Fruit fly (Drosophila melanogaster) whole organism, embryonic: ENCODE measurements around the gene RanGAP.

Experiments used
- Aef1 ChIP-seq: fragments of 200-800 bp; sonication (Bioruptor generic); IDR thresholded peaks from 3 replicates; pipeline ENCODE4 v1.3.6; 2022; ENCODE audit warnings: missing biosample characterization, missing genetic modification characterization
- CG10321 ChIP-seq: fragments of 200-800 bp; sonication (Bioruptor generic); IDR thresholded peaks from 2 replicates; pipeline ENCODE4 v1.3.6; 2022; ENCODE audit warnings: missing biosample characterization, missing genetic modification characterization
- CG12219 ChIP-seq: fragments of 200-800 bp; sonication (Bioruptor generic); optimal IDR thresholded peaks from 3 replicates; lab custom pipeline; 2018; ENCODE audit warnings: missing biosample characterization, mild to moderate bottlenecking, missing genetic modification characterization
- CG12391 ChIP-seq: fragments of 200-800 bp; sonication (Bioruptor generic); optimal IDR thresholded peaks from 3 replicates; lab custom pipeline; 2018; ENCODE audit warnings: missing biosample characterization, mild to moderate bottlenecking, missing genetic modification characterization, moderate library complexity
- CG12659 ChIP-seq: fragments of 200-800 bp; sonication (Bioruptor generic); optimal IDR thresholded peaks from 3 replicates; lab custom pipeline; 2017; ENCODE audit warnings: mild to moderate bottlenecking, missing biosample characterization, missing genetic modification reagents, missing genetic modification characterization
- CG12769 ChIP-seq: fragments of 200-800 bp; sonication (Bioruptor generic); optimal IDR thresholded peaks from 2 replicates; lab custom pipeline; 2019; ENCODE audit warnings: missing biosample characterization, mild to moderate bottlenecking, missing genetic modification characterization, moderate library complexity
- CG12942 ChIP-seq: fragments of 200-800 bp; sonication (Bioruptor generic); optimal IDR thresholded peaks from 3 replicates; lab custom pipeline; 2016; ENCODE audit warnings: missing biosample characterization, missing genetic modification characterization
- CG13624 ChIP-seq: fragments of 200-800 bp; sonication (Bioruptor generic); optimal IDR thresholded peaks from 2 replicates; lab custom pipeline; 2016; ENCODE audit warnings: missing biosample characterization, missing genetic modification characterization
- CG15479 ChIP-seq: fragments of 200-800 bp; sonication (Bioruptor generic); optimal IDR thresholded peaks from 3 replicates; lab custom pipeline; 2019; ENCODE audit warnings: missing biosample characterization, mild to moderate bottlenecking, missing genetic modification characterization, moderate library complexity
- CG15601 ChIP-seq: fragments of 200-800 bp; sonication (Bioruptor generic); optimal IDR thresholded peaks from 3 replicates; lab custom pipeline; 2019; ENCODE audit warnings: missing biosample characterization, mild to moderate bottlenecking, missing genetic modification characterization, moderate library complexity
- CG16815 ChIP-seq: fragments of 200-800 bp; sonication (Bioruptor generic); optimal IDR thresholded peaks from 3 replicates; lab custom pipeline; 2017; ENCODE audit warnings: missing biosample characterization, mild to moderate bottlenecking, missing genetic modification characterization
- CG17328 ChIP-seq: fragments of 200-800 bp; sonication (Bioruptor generic); IDR thresholded peaks from 2 replicates; pipeline ENCODE4 v1.3.6; 2022; ENCODE audit warnings: missing biosample characterization, missing genetic modification characterization
- CG18764 ChIP-seq: fragments of 200-800 bp; sonication (Bioruptor generic); optimal IDR thresholded peaks from 3 replicates; lab custom pipeline; 2016; ENCODE audit warnings: missing biosample characterization, missing genetic modification characterization
- CG2129 ChIP-seq: fragments of 200-800 bp; sonication (Bioruptor generic); IDR thresholded peaks from 2 replicates; pipeline ENCODE4 v1.3.6; 2022; ENCODE audit warnings: missing biosample characterization, missing genetic modification characterization; ENCODE audit not compliant: partially characterized antibody
- CG2202 ChIP-seq: fragments of 200-800 bp; sonication (Bioruptor generic); optimal IDR thresholded peaks from 2 replicates; lab custom pipeline; 2018; ENCODE audit warnings: missing biosample characterization, mild to moderate bottlenecking, missing genetic modification characterization
- CG31224 ChIP-seq: fragments of 200-800 bp; sonication (Bioruptor generic); IDR thresholded peaks from 2 replicates; pipeline ENCODE4 v1.3.6; 2022; ENCODE audit warnings: missing biosample characterization, missing genetic modification characterization
- CG34376 ChIP-seq: fragments of 200-800 bp; sonication (Bioruptor generic); optimal IDR thresholded peaks from 2 replicates; lab custom pipeline; 2018; ENCODE audit warnings: missing biosample characterization, mild to moderate bottlenecking, missing genetic modification characterization
- CG3995 ChIP-seq: fragments of 200-800 bp; sonication (Bioruptor generic); optimal IDR thresholded peaks from 3 replicates; lab custom pipeline; 2016; ENCODE audit warnings: missing biosample characterization, missing genetic modification characterization
- CG4328 ChIP-seq: fragments of 200-800 bp; sonication (Bioruptor generic); optimal IDR thresholded peaks from 3 replicates; lab custom pipeline; 2017; ENCODE audit warnings: missing biosample characterization, missing genetic modification reagents, missing genetic modification characterization
- CG4360 ChIP-seq: fragments of 200-800 bp; sonication (Bioruptor generic); IDR thresholded peaks from 2 replicates; pipeline ENCODE4 v1.3.6; 2022; ENCODE audit warnings: missing biosample characterization, missing genetic modification characterization
- CG6254 ChIP-seq: fragments of 200-800 bp; sonication (Bioruptor generic); optimal IDR thresholded peaks from 3 replicates; lab custom pipeline; 2017; ENCODE audit warnings: mild to moderate bottlenecking, missing biosample characterization, missing genetic modification reagents, missing genetic modification characterization
- CG8089 ChIP-seq: fragments of 200-800 bp; sonication (Bioruptor generic); optimal IDR thresholded peaks from 3 replicates; lab custom pipeline; 2016; ENCODE audit warnings: missing biosample characterization, missing genetic modification characterization
- CG9609 ChIP-seq: fragments of 200-800 bp; sonication (Bioruptor generic); optimal IDR thresholded peaks from 3 replicates; lab custom pipeline; 2016; ENCODE audit warnings: missing biosample characterization, missing genetic modification characterization
- CG9817 ChIP-seq: fragments of 200-800 bp; sonication (Bioruptor generic); optimal IDR thresholded peaks from 2 replicates; lab custom pipeline; 2018; ENCODE audit warnings: missing biosample characterization, mild to moderate bottlenecking, missing genetic modification characterization, moderate library complexity
- CrebB ChIP-seq: fragments of 200-800 bp; sonication (Bioruptor generic); optimal IDR thresholded peaks from 3 replicates; lab custom pipeline; 2018; ENCODE audit warnings: missing biosample characterization, mild to moderate bottlenecking, missing genetic modification characterization
- Dip2 ChIP-seq: fragments of 200-800 bp; sonication (Bioruptor generic); IDR thresholded peaks from 2 replicates; pipeline ENCODE4 v1.3.6; 2022; ENCODE audit warnings: missing biosample characterization, missing genetic modification characterization
- Doc3 ChIP-seq: fragments of 200-800 bp; sonication (Bioruptor generic); IDR thresholded peaks from 3 replicates; pipeline ENCODE4 v1.3.6; 2022; ENCODE audit warnings: missing biosample characterization, missing genetic modification characterization; ENCODE audit not compliant: partially characterized antibody
- Fer3 ChIP-seq: fragments of 200-800 bp; sonication (Bioruptor generic); optimal IDR thresholded peaks from 2 replicates; lab custom pipeline; 2018; ENCODE audit warnings: missing biosample characterization, mild to moderate bottlenecking, missing genetic modification characterization, moderate library complexity
- GATAe ChIP-seq: fragments of 200-800 bp; sonication (Bioruptor generic); conservative IDR thresholded peaks from 2 replicates; pipeline ENCODE4 v1.3.6; 2022; ENCODE audit warnings: missing biosample characterization, missing genetic modification characterization
- NFAT ChIP-seq: fragments of 200-800 bp; sonication (Bioruptor generic); IDR thresholded peaks from 2 replicates; pipeline ENCODE4 v1.3.6; 2022; ENCODE audit warnings: missing biosample characterization, missing genetic modification characterization
- Ssrp ChIP-seq: fragments of 200-800 bp; sonication (Bioruptor generic); optimal IDR thresholded peaks from 2 replicates; lab custom pipeline; 2018; ENCODE audit warnings: missing biosample characterization, mild to moderate bottlenecking, missing genetic modification characterization, moderate library complexity
- Stat92E ChIP-seq, 3 experiments: fragments of >200 bp in 2 of 3; fragments of 200-800 bp in 1 of 3; sonication (Bioruptor generic) in 1 of 3; optimal IDR thresholded peaks; 2 replicates each; lab custom pipeline; 2017 to 2019; ENCODE audit warnings: missing biosample characterization in 3 of 3, missing genetic modification characterization in 3 of 3, mild to moderate bottlenecking in 1 of 3, moderate library complexity in 1 of 3
- abd-A ChIP-seq: fragments of 200-800 bp; sonication (Bioruptor generic); optimal IDR thresholded peaks from 3 replicates; lab custom pipeline; 2019; ENCODE audit warnings: missing biosample characterization, mild to moderate bottlenecking, missing genetic modification characterization, moderate library complexity
- bigmax ChIP-seq: fragments of 200-800 bp; sonication (Bioruptor generic); optimal IDR thresholded peaks from 2 replicates; lab custom pipeline; 2018; ENCODE audit warnings: missing biosample characterization, mild to moderate bottlenecking, missing genetic modification characterization
- cato ChIP-seq: fragments of 200-800 bp; sonication (Bioruptor generic); optimal IDR thresholded peaks from 2 replicates; lab custom pipeline; 2016; ENCODE audit warnings: missing biosample characterization, missing genetic modification characterization, borderline replicate concordance
- chn ChIP-seq: fragments of 200-800 bp; sonication (Bioruptor generic); optimal IDR thresholded peaks from 2 replicates; lab custom pipeline; 2016; ENCODE audit warnings: missing biosample characterization, missing genetic modification characterization
- dimm ChIP-seq: fragments of 200-800 bp; sonication (Bioruptor generic); IDR thresholded peaks from 2 replicates; pipeline ENCODE4 v1.3.6; 2022; ENCODE audit warnings: missing biosample characterization, missing genetic modification characterization
- dmrt11E ChIP-seq: fragments of 200-800 bp; sonication (Bioruptor generic); optimal IDR thresholded peaks from 3 replicates; lab custom pipeline; 2018; ENCODE audit warnings: missing biosample characterization, mild to moderate bottlenecking, missing genetic modification characterization, moderate library complexity
- dpn ChIP-seq, 2 experiments: fragments of 200-800 bp; sonication (Bioruptor generic); optimal IDR thresholded peaks; 3 replicates each; lab custom pipeline; 2016; ENCODE audit warnings: missing biosample characterization in 2 of 2, missing genetic modification characterization in 2 of 2
- gem ChIP-seq: fragments of 200-800 bp; sonication (Bioruptor generic); optimal IDR thresholded peaks from 2 replicates; lab custom pipeline; 2019; ENCODE audit warnings: missing biosample characterization, mild to moderate bottlenecking, missing genetic modification characterization, moderate library complexity
- grn ChIP-seq: fragments of 200-800 bp; sonication (Bioruptor generic); optimal IDR thresholded peaks from 3 replicates; lab custom pipeline; 2017; ENCODE audit warnings: missing biosample characterization, missing genetic modification characterization
- lab ChIP-seq: fragments of 200-800 bp; sonication (Bioruptor generic); optimal IDR thresholded peaks from 3 replicates; lab custom pipeline; 2017; ENCODE audit warnings: missing biosample characterization, missing genetic modification characterization, mild to moderate bottlenecking, moderate library complexity, missing genetic modification reagents
- luna ChIP-seq: fragments of 200-800 bp; sonication (Bioruptor generic); optimal IDR thresholded peaks from 2 replicates; lab custom pipeline; 2016; ENCODE audit warnings: missing biosample characterization, missing genetic modification characterization
- nau ChIP-seq: fragments of 200-800 bp; sonication (Bioruptor generic); optimal IDR thresholded peaks from 3 replicates; lab custom pipeline; 2017; ENCODE audit warnings: missing biosample characterization, mild to moderate bottlenecking, missing genetic modification characterization, missing genetic modification reagents
- pita ChIP-seq: fragments of 200-800 bp; sonication (Bioruptor generic); optimal IDR thresholded peaks from 2 replicates; lab custom pipeline; 2017; ENCODE audit warnings: missing biosample characterization, mild to moderate bottlenecking, missing genetic modification characterization
- pzg ChIP-seq: fragments of 200-800 bp; sonication (Bioruptor generic); optimal IDR thresholded peaks from 3 replicates; lab custom pipeline; 2018; ENCODE audit warnings: missing biosample characterization, mild to moderate bottlenecking, missing genetic modification characterization, moderate library complexity
- sens-2 ChIP-seq: fragments of 200-800 bp; sonication (Bioruptor generic); IDR thresholded peaks from 2 replicates; pipeline ENCODE4 v1.3.6; 2022; ENCODE audit warnings: missing biosample characterization, missing genetic modification characterization
- sim ChIP-seq: fragments of 200-800 bp; sonication (Bioruptor generic); IDR thresholded peaks from 2 replicates; pipeline ENCODE4 v1.3.6; 2022; ENCODE audit warnings: missing biosample characterization, missing genetic modification characterization
- sima ChIP-seq: fragments of 200-800 bp; sonication (Bioruptor generic); optimal IDR thresholded peaks from 2 replicates; lab custom pipeline; 2016; ENCODE audit warnings: missing biosample characterization, missing genetic modification characterization

RanGAP gene

dm6 chr2L:19439598-19440230 lies 2.0 kb upstream of the RanGAP start (continued):
- peak; percentile 52; the same call in 1 of the 2 replicates for TF ChIP-seq sens-2
- no peak for TF ChIP-seq GATAe
- peak; percentile 59 to 79 for TF ChIP-seq dpn (GFP tag; optimal IDR thresholded peaks at IDR 0.05; lab: Kevin White, UChicago)
- peak; percentile 59 for TF ChIP-seq CG12942 (GFP tag; lab: Kevin White, UChicago)
- TF ChIP-seq sim (GFP tag; lab: Robert Waterston, UW): no peak
- TF ChIP-seq bigmax (GFP tag; lab: Kevin White, UChicago): no peak
- no peak for TF ChIP-seq Dip2
- TF ChIP-seq dmrt11E (tag; lab: Kevin White, UChicago): peak; percentile 67
- TF ChIP-seq CG8089 (GFP tag; lab: Kevin White, UChicago): peak; percentile 54
- peak; percentile 86 for TF ChIP-seq CG12219 (GFP tag; lab: Kevin White, UChicago)
- TF ChIP-seq CG12391 (tag; lab: Kevin White, UChicago): peak; percentile 78
- peak; percentile 94 for TF ChIP-seq CG17328 (GFP tag; lab: Robert Waterston, UW)
- TF ChIP-seq Aef1 (GFP tag; lab: Robert Waterston, UW): peak; percentile 91
- TF ChIP-seq Fer3 (tag; lab: Kevin White, UChicago): peak; percentile 67
- TF ChIP-seq CrebB (tag; lab: Kevin White, UChicago): peak; percentile 63
- peak; percentile 87 for TF ChIP-seq lab
- peak; percentile 46 for TF ChIP-seq CG16815 (GFP tag; lab: Kevin White, UChicago)
- TF ChIP-seq cato (GFP tag; lab: Kevin White, UChicago): peak; percentile 32
- TF ChIP-seq luna: peak; percentile 58
- TF ChIP-seq grn (GFP tag; lab: Kevin White, UChicago): no peak
- TF ChIP-seq CG2202 (tag; lab: Kevin White, UChicago): peak; percentile 15
- no peak for TF ChIP-seq pita (GFP tag; lab: Kevin White, UChicago)
- TF ChIP-seq CG34376 (GFP tag; lab: Kevin White, UChicago): no peak
- TF ChIP-seq CG9817 (tag; lab: Kevin White, UChicago): peak; percentile 62
- TF ChIP-seq nau (GFP tag; lab: Kevin White, UChicago): peak; percentile 57
- peak; percentile 93 for TF ChIP-seq CG15601 (tag; lab: Kevin White, UChicago)
- no peak for TF ChIP-seq abd-A (tag; lab: Kevin White, UChicago)
- TF ChIP-seq CG10321 (GFP tag; lab: Robert Waterston, UW): peak; percentile 77
- TF ChIP-seq CG15479 (GFP tag; lab: Kevin White, UChicago): no peak
- TF ChIP-seq Ssrp (tag; lab: Kevin White, UChicago): peak; percentile 88
- TF ChIP-seq CG4360: no peak
- no peak for TF ChIP-seq Doc3
- peak; percentile 99 for TF ChIP-seq CG12769
- peak; percentile 62 for TF ChIP-seq CG12659
- no peak for TF ChIP-seq CG2129 (GFP tag; lab: Robert Waterston, UW)
- TF ChIP-seq CG13624 (GFP tag; lab: Kevin White, UChicago): peak; percentile 80
- no peak for TF ChIP-seq sima (GFP tag; lab: Kevin White, UChicago)
- TF ChIP-seq dimm: peak; percentile 62
- peak; percentile 84 for TF ChIP-seq gem (tag; lab: Kevin White, UChicago)
- peak; percentile 7 for TF ChIP-seq CG3995
- peak; percentile 22 for TF ChIP-seq CG18764
- TF ChIP-seq Stat92E (GFP tag; optimal IDR thresholded peaks at IDR 0.05; lab: Kevin White, UChicago): peak in 1 of 3 experiments; percentile 8
- TF ChIP-seq NFAT (GFP tag; lab: Robert Waterston, UW): peak; percentile 48; the same call in 1 of the 2 replicates
- peak; percentile 83 for TF ChIP-seq chn (GFP tag; lab: Kevin White, UChicago)
- TF ChIP-seq CG9609 (GFP tag; lab: Kevin White, UChicago): peak; percentile 56
- peak; percentile 22; the same call in 1 of the 2 replicates for TF ChIP-seq CG31224
- peak; percentile 46 for TF ChIP-seq CG6254 (GFP tag; lab: Kevin White, UChicago)
- TF ChIP-seq pzg (GFP tag; lab: Kevin White, UChicago): no peak
- peak; percentile 51 for TF ChIP-seq CG4328 (GFP tag; lab: Kevin White, UChicago)
